Fruit fly (Drosophila melanogaster): ENCODE data around the gene Naa60.

The Naa60 gene

dm6 chr3L:9744060-9744549, 17.4 kb downstream of the Naa60 start (continued):
- TF ChIP-seq org-1 (GFP tag; optimal IDR thresholded peaks at IDR 0.05): peak; percentile 83
- peak; percentile 60; the same call in 1 of the 2 replicates for TF ChIP-seq bowl (GFP tag; IDR thresholded peaks at IDR 0.05)
- TF ChIP-seq Ada2b (GFP tag; IDR thresholded peaks at IDR 0.05): peak; percentile 91
- no peak for TF ChIP-seq fru (optimal IDR thresholded peaks at IDR 0.05)
- TF ChIP-seq CG7987 (GFP tag; optimal IDR thresholded peaks at IDR 0.05): peak; percentile 63
- peak; percentile 90 for TF ChIP-seq CG10654 (GFP tag; optimal IDR thresholded peaks at IDR 0.05)
- TF ChIP-seq sob (GFP tag; IDR thresholded peaks at IDR 0.05): peak; percentile 86
- TF ChIP-seq bcd (GFP tag; optimal IDR thresholded peaks at IDR 0.05): peak; percentile 86
- TF ChIP-seq tx (GFP tag; optimal IDR thresholded peaks at IDR 0.05): peak; percentile 52
- TF ChIP-seq hkb (optimal IDR thresholded peaks at IDR 0.05): no peak
- TF ChIP-seq hkb (GFP tag; IDR thresholded peaks at IDR 0.05): peak; percentile 89
- peak; percentile 34 for TF ChIP-seq CrebB (tag; optimal IDR thresholded peaks at IDR 0.05)
- TF ChIP-seq MBD-R2 (GFP tag; IDR thresholded peaks at IDR 0.05): peak; percentile 38; the same call in 1 of the 2 replicates
- TF ChIP-seq CG13775 (GFP tag; optimal IDR thresholded peaks at IDR 0.05): peak; percentile 70
- no peak for TF ChIP-seq gfzf (GFP tag; optimal IDR thresholded peaks at IDR 0.05)
- TF ChIP-seq Hr39 (optimal IDR thresholded peaks at IDR 0.05): no peak
- TF ChIP-seq CG2889 (GFP tag; IDR thresholded peaks at IDR 0.05): peak; percentile 36; the same call in 1 of the 3 replicates
- peak; percentile 70 for TF ChIP-seq CG17802 (tag; optimal IDR thresholded peaks at IDR 0.05)
- TF ChIP-seq CG5953 (GFP tag; IDR thresholded peaks at IDR 0.05): peak; percentile 56; the same call in 1 of the 2 replicates
- TF ChIP-seq CG14014 (GFP tag; IDR thresholded peaks at IDR 0.05): peak; percentile 78
- TF ChIP-seq p53 (GFP tag; optimal IDR thresholded peaks at IDR 0.05): peak; percentile 45
- TF ChIP-seq ATbp (GFP tag; optimal IDR thresholded peaks at IDR 0.05): peak; percentile 85
- peak; percentile 72 for TF ChIP-seq CG17612 (GFP tag; IDR thresholded peaks at IDR 0.05)
- peak; percentile 21 for TF ChIP-seq CG2202 (tag; optimal IDR thresholded peaks at IDR 0.05)
- peak; percentile 35 for TF ChIP-seq gcm2 (GFP tag; optimal IDR thresholded peaks at IDR 0.05)
- TF ChIP-seq CG12942 (GFP tag; optimal IDR thresholded peaks at IDR 0.05): peak; percentile 47
- TF ChIP-seq zfh1 (GFP tag; IDR thresholded peaks at IDR 0.05): peak; percentile 85
- peak; percentile 84 for TF ChIP-seq seq (GFP tag; IDR thresholded peaks at IDR 0.05)
- peak; percentile 61 for TF ChIP-seq CG15696 (tag; optimal IDR thresholded peaks at IDR 0.05)
- peak; percentile 10 for TF ChIP-seq CG9797 (GFP tag; optimal IDR thresholded peaks at IDR 0.05)
- TF ChIP-seq sens (GFP tag): peak; percentile 96
- TF ChIP-seq CG9876 (GFP tag; optimal IDR thresholded peaks at IDR 0.05): peak; percentile 22
- peak; percentile 69; the same call in 2 of the 3 replicates for TF ChIP-seq Dbx (GFP tag; IDR thresholded peaks at IDR 0.05)
- peak; percentile 63; the same call in 1 of the 2 replicates for TF ChIP-seq CG9932 (GFP tag; IDR thresholded peaks at IDR 0.05)
- peak; percentile 77 for TF ChIP-seq CG11247 (GFP tag; IDR thresholded peaks at IDR 0.05)
- peak; percentile 88 for TF ChIP-seq danr (GFP tag; IDR thresholded peaks at IDR 0.05)
- peak; percentile 55; the same call in 1 of the 3 replicates for TF ChIP-seq CG6175 (GFP tag; IDR thresholded peaks at IDR 0.05)
- TF ChIP-seq CG18476 (GFP tag; optimal IDR thresholded peaks at IDR 0.05): peak; percentile 91
- peak; percentile 92 for TF ChIP-seq dysf (GFP tag; IDR thresholded peaks at IDR 0.05)
- TF ChIP-seq slou (GFP tag; optimal IDR thresholded peaks at IDR 0.05): peak; percentile 19
- TF ChIP-seq CG18262 (tag; optimal IDR thresholded peaks at IDR 0.05): peak; percentile 96
- TF ChIP-seq wek (GFP tag; optimal IDR thresholded peaks at IDR 0.05): peak; percentile 58
- TF ChIP-seq dm (GFP tag; optimal IDR thresholded peaks at IDR 0.05): peak; percentile 7
- TF ChIP-seq abd-A (tag; optimal IDR thresholded peaks at IDR 0.05): peak; percentile 29
- no peak for TF ChIP-seq pzg (GFP tag; optimal IDR thresholded peaks at IDR 0.05)
- TF ChIP-seq CG10147 (GFP tag; optimal IDR thresholded peaks at IDR 0.05): peak; percentile 91
- peak; percentile 78; the same call in 1 of the 2 replicates for TF ChIP-seq sim (GFP tag; IDR thresholded peaks at IDR 0.05)
- TF ChIP-seq mld (GFP tag; IDR thresholded peaks at IDR 0.05; ENCODE audit: partially characterized antibody): no peak
- peak; percentile 65; the same call in 2 of the 3 replicates for TF ChIP-seq CG11560 (tag; IDR thresholded peaks at IDR 0.05)
- TF ChIP-seq vnd (GFP tag; IDR thresholded peaks at IDR 0.05; ENCODE audit: partially characterized antibody): no peak
- TF ChIP-seq B-H2 (GFP tag; optimal IDR thresholded peaks at IDR 0.05): peak; percentile 13
- peak; percentile 34 for TF ChIP-seq CG8089 (GFP tag; optimal IDR thresholded peaks at IDR 0.05)
